Worm (Caenorhabditis elegans): ENCODE data around the gene R03H10.6.

DNA sequence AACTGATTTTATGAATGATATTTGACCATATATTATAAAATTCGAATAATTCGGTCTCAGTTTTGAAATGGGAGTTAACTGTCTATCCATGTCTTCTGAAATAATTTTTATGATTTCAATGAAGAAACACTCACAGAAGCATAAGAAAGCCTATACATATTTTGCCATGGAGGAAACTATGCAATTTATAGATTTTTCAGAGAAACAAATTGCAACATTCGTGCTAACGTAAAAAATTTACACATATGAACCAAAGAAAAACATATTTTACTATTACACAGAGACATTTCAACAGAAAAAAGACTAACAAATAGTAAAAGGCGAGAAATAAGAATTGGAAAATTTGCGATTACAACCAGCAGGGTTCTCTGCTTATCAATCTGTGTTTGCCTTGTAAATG lies 5.5 kb upstream of the R03H10.6 start, which contains the start of gene R03H10.7:
- no peak for TF ChIP-seq nhr-11 (tag; optimal IDR thresholded peaks at IDR 0.05)
- TF ChIP-seq nhr-77 (tag; optimal IDR thresholded peaks at IDR 0.05), result no peak
- no peak for TF ChIP-seq egl-27 (tag; optimal IDR thresholded peaks at IDR 0.05)
- TF ChIP-seq ceh-82 (tag; optimal IDR thresholded peaks at IDR 0.05), result no peak
- TF ChIP-seq ztf-11 (tag; optimal IDR thresholded peaks at IDR 0.05), result no peak
- TF ChIP-seq lin-15B (tag; optimal IDR thresholded peaks at IDR 0.05), result no peak
- no peak for TF ChIP-seq zag-1 (tag; optimal IDR thresholded peaks at IDR 0.05)
- TF ChIP-seq nhr-12 (tag; optimal IDR thresholded peaks at IDR 0.05), result no peak
- no peak for TF ChIP-seq pha-4 (tag; optimal IDR thresholded peaks at IDR 0.05)
- no peak for TF ChIP-seq ama-1 (optimal IDR thresholded peaks at IDR 0.05)

Measured in whole organism, L3 larva.